Fruit fly (Drosophila melanogaster) whole organism, embryonic: Measurements from ENCODE around the gene CG13896.

ENCODE experiments used
- Ada2b ChIP-seq: fragments of 200-800 bp; sonication (Bioruptor generic); IDR thresholded peaks from 2 replicates; pipeline ENCODE4 v1.3.6; 2022; ENCODE audit warnings: missing biosample characterization, missing genetic modification characterization
- Atf-2 ChIP-seq: fragments of 200-800 bp; sonication (Bioruptor generic); optimal IDR thresholded peaks from 2 replicates; lab custom pipeline; 2016; ENCODE audit warnings: missing biosample characterization, missing genetic modification characterization
- Atf6 ChIP-seq: fragments of 200-800 bp; sonication (Bioruptor generic); IDR thresholded peaks from 2 replicates; pipeline ENCODE4 v1.3.6; 2022; ENCODE audit warnings: missing biosample characterization, missing genetic modification characterization
- CG10209 ChIP-seq: fragments of 200-800 bp; sonication (Bioruptor generic); optimal IDR thresholded peaks from 3 replicates; lab custom pipeline; 2017; ENCODE audit warnings: missing biosample characterization, mild to moderate bottlenecking, missing genetic modification characterization, missing genetic modification reagents
- CG10267 ChIP-seq: fragments of 200-800 bp; sonication (Bioruptor generic); optimal IDR thresholded peaks from 2 replicates; lab custom pipeline; 2018; ENCODE audit warnings: missing biosample characterization, mild to moderate bottlenecking, missing genetic modification characterization, moderate library complexity
- CG10654 ChIP-seq: fragments of 200-800 bp; sonication (Bioruptor generic); optimal IDR thresholded peaks from 2 replicates; lab custom pipeline; 2016; ENCODE audit warnings: missing biosample characterization, missing genetic modification characterization
- CG11504 ChIP-seq: fragments of 200-800 bp; sonication (Bioruptor generic); optimal IDR thresholded peaks from 3 replicates; lab custom pipeline; 2019; ENCODE audit warnings: missing biosample characterization, mild to moderate bottlenecking, missing genetic modification characterization, moderate library complexity
- CG11696 ChIP-seq: fragments of 200-800 bp; sonication (Bioruptor generic); IDR thresholded peaks from 2 replicates; pipeline ENCODE4 v1.3.6; 2022; ENCODE audit warnings: missing biosample characterization, missing genetic modification characterization
- CG12071 ChIP-seq: fragments of 200-800 bp; sonication (Bioruptor generic); optimal IDR thresholded peaks from 3 replicates; lab custom pipeline; 2018; ENCODE audit warnings: missing biosample characterization, mild to moderate bottlenecking, missing genetic modification characterization
- CG12391 ChIP-seq: fragments of 200-800 bp; sonication (Bioruptor generic); optimal IDR thresholded peaks from 3 replicates; lab custom pipeline; 2018; ENCODE audit warnings: missing biosample characterization, mild to moderate bottlenecking, missing genetic modification characterization, moderate library complexity
- CG14667 ChIP-seq: fragments of 200-800 bp; sonication (Bioruptor generic); IDR thresholded peaks from 2 replicates; pipeline ENCODE4 v1.3.6; 2022; ENCODE audit warnings: missing biosample characterization, missing genetic modification characterization
- CG14965 ChIP-seq: fragments of 200-800 bp; sonication (Bioruptor generic); optimal IDR thresholded peaks from 2 replicates; lab custom pipeline; 2016; ENCODE audit warnings: missing biosample characterization, missing genetic modification characterization, borderline replicate concordance
- CG16779 ChIP-seq: fragments of 200-800 bp; sonication (Bioruptor generic); IDR thresholded peaks from 2 replicates; pipeline ENCODE4 v1.3.6; 2022; ENCODE audit warnings: missing biosample characterization, missing genetic modification characterization
- CG18011 ChIP-seq: fragments of 200-800 bp; sonication (Bioruptor generic); optimal IDR thresholded peaks from 2 replicates; lab custom pipeline; 2017; ENCODE audit warnings: missing biosample characterization, missing genetic modification characterization, mild to moderate bottlenecking, moderate library complexity, missing genotype
- CG18262 ChIP-seq: fragments of 200-800 bp; optimal IDR thresholded peaks from 3 replicates; lab custom pipeline; 2019; ENCODE audit warnings: missing biosample characterization, mild to moderate bottlenecking, missing genetic modification characterization, moderate library complexity
- CG1832 ChIP-seq: fragments of 200-800 bp; sonication (Bioruptor generic); optimal IDR thresholded peaks from 2 replicates; lab custom pipeline; 2017; ENCODE audit warnings: missing biosample characterization, mild to moderate bottlenecking, missing genetic modification characterization, inconsistent platforms
- CG2678 ChIP-seq: fragments of 200-800 bp; sonication (Bioruptor generic); optimal IDR thresholded peaks from 3 replicates; lab custom pipeline; 2019; ENCODE audit warnings: missing biosample characterization, mild to moderate bottlenecking, missing genetic modification characterization, moderate library complexity
- CG3281 ChIP-seq: fragments of 200-800 bp; sonication (Bioruptor generic); optimal IDR thresholded peaks from 3 replicates; lab custom pipeline; 2017; ENCODE audit warnings: missing biosample characterization, mild to moderate bottlenecking, missing genetic modification characterization
- CG3726 ChIP-seq: fragments of 200-800 bp; sonication (Bioruptor generic); IDR thresholded peaks from 3 replicates; pipeline ENCODE4, ENCODE4 v1.3.6; 2022; ENCODE audit warnings: missing biosample characterization, missing genetic modification characterization
- CG4730 ChIP-seq: fragments of 200-800 bp; sonication (Bioruptor generic); IDR thresholded peaks from 2 replicates; pipeline ENCODE4 v1.3.6; 2022; ENCODE audit warnings: missing biosample characterization, missing genetic modification characterization
- CG5180 ChIP-seq: fragments of 200-800 bp; sonication (Bioruptor generic); optimal IDR thresholded peaks from 3 replicates; lab custom pipeline; 2017; ENCODE audit warnings: missing biosample characterization, missing genetic modification characterization, mild to moderate bottlenecking, moderate library complexity, missing genetic modification reagents
- CG6813 ChIP-seq: fragments of 200-800 bp; sonication (Bioruptor generic); optimal IDR thresholded peaks from 2 replicates; lab custom pipeline; 2017; ENCODE audit warnings: missing biosample characterization, missing genetic modification characterization, mild to moderate bottlenecking, moderate library complexity, missing genetic modification reagents
- CG7786 ChIP-seq: fragments of 200-800 bp; sonication (Bioruptor generic); optimal IDR thresholded peaks from 2 replicates; lab custom pipeline; 2016; ENCODE audit warnings: missing biosample characterization, missing genetic modification characterization
- CG8281 ChIP-seq: fragments of 200-800 bp; sonication (Bioruptor generic); optimal IDR thresholded peaks from 2 replicates; lab custom pipeline; 2018; ENCODE audit warnings: missing biosample characterization, mild to moderate bottlenecking, missing genetic modification characterization, moderate library complexity
- CG8765 ChIP-seq: fragments of 200-800 bp; sonication (Bioruptor generic); IDR thresholded peaks from 2 replicates; pipeline ENCODE4 v1.3.6; 2022; ENCODE audit warnings: missing biosample characterization, missing genetic modification characterization
- Dip2 ChIP-seq: fragments of 200-800 bp; sonication (Bioruptor generic); IDR thresholded peaks from 2 replicates; pipeline ENCODE4 v1.3.6; 2022; ENCODE audit warnings: missing biosample characterization, missing genetic modification characterization
- Hsf ChIP-seq: fragments of 200-800 bp; sonication (Bioruptor generic); optimal IDR thresholded peaks from 3 replicates; lab custom pipeline; 2016; ENCODE audit warnings: missing biosample characterization, missing genetic modification characterization
- Mrtf ChIP-seq: fragments of 200-800 bp; sonication (Bioruptor generic); IDR thresholded peaks from 3 replicates; pipeline ENCODE4 v1.3.6; 2022; ENCODE audit warnings: missing biosample characterization, missing genetic modification characterization
- NK7.1 ChIP-seq: fragments of 200-800 bp; sonication (Bioruptor generic); optimal IDR thresholded peaks from 3 replicates; lab custom pipeline; 2016; ENCODE audit warnings: missing biosample characterization, missing genetic modification characterization
- Neu2 ChIP-seq: fragments of 200-800 bp; sonication (Bioruptor generic); optimal IDR thresholded peaks from 3 replicates; lab custom pipeline; 2016; ENCODE audit warnings: missing biosample characterization, missing genetic modification characterization, borderline replicate concordance
- Nf-YA ChIP-seq: fragments of 200-800 bp; sonication (Bioruptor generic); IDR thresholded peaks from 2 replicates; pipeline ENCODE4 v1.3.6; 2022; ENCODE audit warnings: missing biosample characterization, missing genetic modification characterization
- Poxn ChIP-seq: fragments of 200-800 bp; sonication (Bioruptor generic); IDR thresholded peaks from 2 replicates; pipeline ENCODE4 v1.3.6; 2022; ENCODE audit warnings: missing biosample characterization, missing genetic modification characterization
- bbx ChIP-seq: fragments of 200-800 bp; sonication (Bioruptor generic); IDR thresholded peaks from 2 replicates; pipeline ENCODE4 v1.3.6; 2022; ENCODE audit warnings: missing biosample characterization, missing genetic modification characterization; ENCODE audit not compliant: partially characterized antibody
- bcd ChIP-seq: fragments of 200-800 bp; sonication (Bioruptor generic); optimal IDR thresholded peaks from 2 replicates; lab custom pipeline; 2017; ENCODE audit warnings: missing biosample characterization, mild to moderate bottlenecking, missing genetic modification characterization
- caup ChIP-seq: fragments of 200-800 bp; sonication (Bioruptor generic); optimal IDR thresholded peaks from 3 replicates; lab custom pipeline; 2017; ENCODE audit warnings: missing biosample characterization, mild to moderate bottlenecking, missing genetic modification characterization, moderate library complexity; ENCODE audit not compliant: severe bottlenecking
- chn ChIP-seq: fragments of 200-800 bp; sonication (Bioruptor generic); optimal IDR thresholded peaks from 2 replicates; lab custom pipeline; 2016; ENCODE audit warnings: missing biosample characterization, missing genetic modification characterization
- croc ChIP-seq: fragments of 200-800 bp; sonication (Bioruptor generic); conservative IDR thresholded peaks from 3 replicates; pipeline ENCODE4 v1.3.6; 2022; ENCODE audit warnings: missing biosample characterization, missing genetic modification characterization
- crol ChIP-seq: fragments of 200-800 bp; sonication (Bioruptor generic); IDR thresholded peaks from 2 replicates; pipeline ENCODE4 v1.3.6; 2022; ENCODE audit warnings: missing biosample characterization, missing genetic modification characterization
- dimm ChIP-seq: fragments of 200-800 bp; sonication (Bioruptor generic); IDR thresholded peaks from 2 replicates; pipeline ENCODE4 v1.3.6; 2022; ENCODE audit warnings: missing biosample characterization, missing genetic modification characterization
- fd96Cb ChIP-seq: fragments of 200-800 bp; sonication (Bioruptor generic); optimal IDR thresholded peaks from 2 replicates; lab custom pipeline; 2018; ENCODE audit warnings: missing biosample characterization, mild to moderate bottlenecking, missing genetic modification characterization, moderate library complexity
- fru ChIP-seq: fragments of >200 bp; optimal IDR thresholded peaks from 2 replicates; lab custom pipeline; 2017
- jigr1 ChIP-seq: fragments of 200-800 bp; sonication (Bioruptor generic); IDR thresholded peaks from 3 replicates; pipeline ENCODE4 v1.3.6; 2022; ENCODE audit warnings: missing biosample characterization, missing genetic modification characterization
- lilli ChIP-seq: fragments of 200-800 bp; sonication (Bioruptor generic); optimal IDR thresholded peaks from 3 replicates; lab custom pipeline; 2016; ENCODE audit warnings: missing biosample characterization, missing genetic modification characterization
- maf-S ChIP-seq: fragments of 200-800 bp; sonication (Bioruptor generic); optimal IDR thresholded peaks from 2 replicates; lab custom pipeline; 2016; ENCODE audit warnings: missing biosample characterization, missing genetic modification characterization
- nom ChIP-seq: fragments of 200-800 bp; sonication (Bioruptor generic); optimal IDR thresholded peaks from 2 replicates; lab custom pipeline; 2017; ENCODE audit warnings: missing biosample characterization, missing genetic modification characterization, mild to moderate bottlenecking, moderate library complexity, missing genetic modification reagents
- pita ChIP-seq: fragments of 200-800 bp; sonication (Bioruptor generic); optimal IDR thresholded peaks from 2 replicates; lab custom pipeline; 2017; ENCODE audit warnings: missing biosample characterization, mild to moderate bottlenecking, missing genetic modification characterization
- pzg ChIP-seq: fragments of 200-800 bp; sonication (Bioruptor generic); optimal IDR thresholded peaks from 3 replicates; lab custom pipeline; 2018; ENCODE audit warnings: missing biosample characterization, mild to moderate bottlenecking, missing genetic modification characterization, moderate library complexity
- run ChIP-seq: fragments of 200-800 bp; sonication (Bioruptor generic); optimal IDR thresholded peaks from 3 replicates; lab custom pipeline; 2018; ENCODE audit warnings: missing biosample characterization, mild to moderate bottlenecking, missing genetic modification characterization
- tap ChIP-seq: fragments of 200-800 bp; optimal IDR thresholded peaks from 3 replicates; lab custom pipeline; 2019; ENCODE audit warnings: missing biosample characterization, mild to moderate bottlenecking, missing genetic modification characterization, moderate library complexity
- wdn ChIP-seq: fragments of 200-800 bp; sonication (Bioruptor generic); IDR thresholded peaks from 2 replicates; pipeline ENCODE4 v1.3.6; 2022; ENCODE audit warnings: missing biosample characterization, missing genetic modification characterization

The CG13896 gene

DNA sequence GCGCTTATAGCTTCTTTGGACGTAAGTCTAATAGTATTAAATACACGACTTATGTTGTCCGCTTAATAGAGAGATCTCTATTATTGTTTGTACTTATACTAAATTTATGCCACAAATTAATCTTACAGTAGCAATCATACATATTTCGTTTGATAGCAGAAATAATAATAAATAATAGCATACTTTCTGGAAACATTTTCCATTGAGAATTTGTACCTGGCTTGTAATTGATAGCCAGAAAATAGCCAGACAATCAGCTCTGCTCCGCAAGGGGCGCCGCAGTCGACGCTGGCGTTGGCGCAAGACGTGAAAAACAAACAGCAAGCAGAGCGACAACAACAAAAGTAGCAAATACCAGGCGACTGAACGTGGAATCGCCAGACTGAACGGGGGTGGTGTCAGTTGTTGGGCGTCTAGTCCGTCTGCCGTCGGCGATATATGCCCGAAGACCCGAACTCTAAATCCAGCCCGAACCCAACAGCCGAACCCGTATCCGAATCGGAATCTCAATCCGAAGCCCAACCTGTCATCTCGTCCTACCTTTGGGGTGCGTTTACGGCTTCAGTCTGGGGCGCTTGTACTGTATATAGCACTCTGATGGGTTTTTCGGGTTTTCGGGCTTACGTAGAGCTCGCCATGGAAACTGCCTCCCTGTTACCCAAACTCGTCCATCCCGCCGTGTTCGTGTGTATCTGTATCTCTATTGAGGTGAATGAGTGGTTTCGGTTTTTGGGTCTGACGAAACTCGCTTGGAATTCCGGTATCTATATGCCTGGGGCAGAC, 12.1 kb downstream of the CG13896 start (continued):
- TF ChIP-seq fd96Cb (tag; lab: Kevin White, UChicago) (peak; percentile 22), NK7.1 (GFP tag; lab: Kevin White, UChicago) (no peak), CG14667 (no peak), CG5180 (GFP tag; lab: Kevin White, UChicago) (no peak), fru (no peak), Poxn (GFP tag; lab: Robert Waterston, UW) (no peak), CG7786 (peak; percentile 35), Mrtf (GFP tag; lab: Robert Waterston, UW) (no peak), jigr1 (GFP tag; lab: Robert Waterston, UW) (no peak), CG6813 (GFP tag; lab: Kevin White, UChicago) (no peak), CG8765 (GFP tag; lab: Robert Waterston, UW) (no peak), maf-S (GFP tag; lab: Kevin White, UChicago) (no peak), nom (GFP tag; lab: Kevin White, UChicago) (no peak), CG2678 (tag; lab: Kevin White, UChicago) (peak; percentile 62), Atf-2 (GFP tag; lab: Kevin White, UChicago) (peak; percentile 9), CG3281 (GFP tag; lab: Kevin White, UChicago) (peak; percentile 52), CG16779 (no peak), CG18262 (tag; lab: Kevin White, UChicago) (peak; percentile 61), CG10209 (GFP tag; lab: Kevin White, UChicago) (peak; percentile 97), wdn (GFP tag; lab: Robert Waterston, UW) (no peak), CG18011 (GFP tag; lab: Kevin White, UChicago) (no peak), bbx (0 out of 2 replicates have a peak, but pooled peaks have one; percentile 10), CG10654 (GFP tag; lab: Kevin White, UChicago) (no peak), Hsf (GFP tag; lab: Kevin White, UChicago) (peak; percentile 55), pzg (GFP tag; lab: Kevin White, UChicago) (no peak), pita (GFP tag; lab: Kevin White, UChicago) (no peak), CG11696 (GFP tag; lab: Robert Waterston, UW) (no peak), chn (GFP tag; lab: Kevin White, UChicago) (peak; percentile 51), dimm (GFP tag; lab: Robert Waterston, UW) (no peak), crol (GFP tag; lab: Robert Waterston, UW) (no peak; the same call in 1 of the 2 replicates), Ada2b (no peak), CG1832 (GFP tag; lab: Kevin White, UChicago) (no peak), bcd (GFP tag; lab: Kevin White, UChicago) (peak; percentile 48), CG14965 (GFP tag; lab: Kevin White, UChicago) (no peak), Dip2 (GFP tag; lab: Robert Waterston, UW) (no peak), CG12391 (tag; lab: Kevin White, UChicago) (peak; percentile 69), CG4730 (GFP tag; lab: Robert Waterston, UW) (no peak), caup (no peak), lilli (GFP tag; lab: Kevin White, UChicago) (peak; percentile 52), CG3726 (GFP tag; lab: Robert Waterston, UW) (no peak), CG10267 (tag; lab: Kevin White, UChicago) (peak; percentile 17), run (no peak), croc (GFP tag; lab: Robert Waterston, UW) (no peak), Nf-YA (GFP tag; lab: Robert Waterston, UW) (no peak), CG12071 (no peak), Atf6 (GFP tag; lab: Robert Waterston, UW) (no peak), Neu2 (GFP tag; lab: Kevin White, UChicago) (no peak), CG8281 (no peak), CG11504 (tag; lab: Kevin White, UChicago) (peak; percentile 47), tap (tag; lab: Kevin White, UChicago) (no peak)
